Worm (Caenorhabditis elegans): Measurements from ENCODE around the gene C56E6.2.

The C56E6.2 gene

ce11 chrII:6493709-6494326 is 30.9 kb upstream of the C56E6.2 start:
- no peak for TF ChIP-seq lin-26 (GFP tag; IDR thresholded peaks at IDR 0.05)
- TF ChIP-seq dpff-1 (tag; optimal IDR thresholded peaks at IDR 0.05) = no peak
- TF ChIP-seq snpc-1.3 (tag; optimal IDR thresholded peaks at IDR 0.05; ENCODE audit: insufficient read depth) = no peak
- no peak for TF ChIP-seq aptf-2 (GFP tag; conservative IDR thresholded peaks at IDR 0.05)
- TF ChIP-seq F57A8.1 (GFP tag; optimal IDR thresholded peaks at IDR 0.05) = no peak
- TF ChIP-seq bed-1 (GFP tag; IDR thresholded peaks at IDR 0.05) = no peak
- peak; percentile 28 for TF ChIP-seq hrde-1 (tag; optimal IDR thresholded peaks at IDR 0.05; ENCODE audit: borderline replicate concordance)
- TF ChIP-seq zim-3 (tag; optimal IDR thresholded peaks at IDR 0.05) = no peak
- no peak for TF ChIP-seq ztf-26 (tag; optimal IDR thresholded peaks at IDR 0.05)
- TF ChIP-seq ZK185.1 (tag; optimal IDR thresholded peaks at IDR 0.05; ENCODE audit: poor library complexity, severe bottlenecking) = no peak
- no peak for TF ChIP-seq hlh-26 (GFP tag; conservative IDR thresholded peaks at IDR 0.05)
- no peak for TF ChIP-seq B0035.1 (tag; optimal IDR thresholded peaks at IDR 0.05)
- TF ChIP-seq sdz-38 (tag; optimal IDR thresholded peaks at IDR 0.05) = no peak
- peak; percentile 14 for TF ChIP-seq snpc-3.4 (tag; optimal IDR thresholded peaks at IDR 0.05)
- no peak for TF ChIP-seq F52B5.7 (tag; optimal IDR thresholded peaks at IDR 0.05)
- TF ChIP-seq pha-4 (tag; optimal IDR thresholded peaks at IDR 0.05) = no peak
- TF ChIP-seq sptf-2 (GFP tag; optimal IDR thresholded peaks at IDR 0.05) = no peak
- no peak for TF ChIP-seq F55B11.4 (tag; optimal IDR thresholded peaks at IDR 0.05; ENCODE audit: borderline replicate concordance, insufficient read depth)
- peak; percentile 60 for TF ChIP-seq hsf-1 (GFP tag; IDR thresholded peaks at IDR 0.05)
- TF ChIP-seq madf-6 (GFP tag; IDR thresholded peaks at IDR 0.05) = peak; percentile 53; the same call in 1 of the 2 replicates
- TF ChIP-seq ceh-100 (GFP tag; IDR thresholded peaks at IDR 0.05) = 0 out of 2 replicates have a peak, but pooled peaks have one; percentile 35
- TF ChIP-seq nhr-90 (tag; optimal IDR thresholded peaks at IDR 0.05) = no peak
- no peak for TF ChIP-seq Y79H2A.3 (GFP tag; conservative IDR thresholded peaks at IDR 0.05)
- no peak for TF ChIP-seq dpl-1 (GFP tag; optimal IDR thresholded peaks at IDR 0.05)
- no peak for TF ChIP-seq lin-35 (GFP tag; optimal IDR thresholded peaks at IDR 0.05)
- no peak for TF ChIP-seq somi-1 (GFP tag; optimal IDR thresholded peaks at IDR 0.05)
- no peak for TF ChIP-seq dox-1 (GFP tag; IDR thresholded peaks at IDR 0.05)
- TF ChIP-seq lag-1 (GFP tag; IDR thresholded peaks at IDR 0.05) = no peak
- TF ChIP-seq mcd-1 (GFP tag; IDR thresholded peaks at IDR 0.05) = no peak
- peak; percentile 26 for TF ChIP-seq repo-1 (tag; optimal IDR thresholded peaks at IDR 0.05)
- no peak for TF ChIP-seq rpc-1 (optimal IDR thresholded peaks at IDR 0.05)
- no peak for TF ChIP-seq rpc-1 (tag; optimal IDR thresholded peaks at IDR 0.05)
- TF ChIP-seq F23B12.7 (tag; optimal IDR thresholded peaks at IDR 0.05; ENCODE audit: insufficient read depth) = no peak
- TF ChIP-seq attf-5 (GFP tag; optimal IDR thresholded peaks at IDR 0.05) = no peak
- TF ChIP-seq hlh-12 (tag; optimal IDR thresholded peaks at IDR 0.05) = no peak
- TF ChIP-seq D2030.7 (GFP tag; IDR thresholded peaks at IDR 0.05) = no peak
- no peak for TF ChIP-seq ekl-4 (GFP tag; IDR thresholded peaks at IDR 0.05)
- TF ChIP-seq athp-1 (tag; optimal IDR thresholded peaks at IDR 0.05) = no peak
- TF ChIP-seq ceh-58 (GFP tag; IDR thresholded peaks at IDR 0.05) = no peak
- no peak for TF ChIP-seq F57C9.4 (tag; optimal IDR thresholded peaks at IDR 0.05)
- peak; percentile 35 for TF ChIP-seq xnd-1 (tag; optimal IDR thresholded peaks at IDR 0.05)
- no peak for TF ChIP-seq ceh-91 (GFP tag; IDR thresholded peaks at IDR 0.05)
- no peak for TF ChIP-seq nfyb-1 (GFP tag; IDR thresholded peaks at IDR 0.05)
- TF ChIP-seq cebp-2 (GFP tag; IDR thresholded peaks at IDR 0.05) = no peak
- no peak for TF ChIP-seq tbx-9 (tag; optimal IDR thresholded peaks at IDR 0.05; ENCODE audit: borderline replicate concordance)
- 0 out of 2 replicates have a peak, but pooled peaks have one; percentile 1 for TF ChIP-seq madf-3 (GFP tag; IDR thresholded peaks at IDR 0.05)
- TF ChIP-seq tbp1 (GFP tag; optimal IDR thresholded peaks at IDR 0.05) = no peak
- TF ChIP-seq madf-10 (tag; optimal IDR thresholded peaks at IDR 0.05) = no peak
- no peak for TF ChIP-seq egl-44 (GFP tag; IDR thresholded peaks at IDR 0.05)
